Fruit fly (Drosophila melanogaster): ENCODE measurements around the gene CG16972.

The CG16972 gene

DNA sequence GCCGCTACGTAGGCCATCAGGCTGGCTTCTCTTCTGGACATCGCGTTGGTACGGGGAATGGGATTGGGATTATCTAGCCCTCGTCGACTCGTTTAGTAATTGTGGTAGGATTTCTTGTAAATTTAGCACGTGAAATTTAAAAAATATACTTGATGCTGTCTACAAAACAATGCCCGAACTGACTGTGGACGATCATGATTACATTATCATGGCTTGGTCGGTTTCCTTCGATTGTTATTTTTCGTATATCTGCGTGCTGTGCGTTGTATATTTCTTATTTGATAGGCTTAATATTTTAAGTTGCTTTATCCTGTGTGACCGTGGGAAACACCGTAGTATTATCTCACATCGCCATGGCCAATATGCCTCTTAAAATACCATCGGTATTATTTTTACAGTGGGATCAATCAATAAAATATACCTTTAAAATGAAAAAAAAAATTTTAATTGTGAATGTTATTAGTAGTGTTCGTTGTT is at the start of gene CG16972:
CG16972 (minus strand) TSS at position 336 of the 477 bp plus-strand sequence.
- TF ChIP-seq h (optimal IDR thresholded peaks at IDR 0.05), result no peak
- TF ChIP-seq ttk (optimal IDR thresholded peaks at IDR 0.05), result no peak
- no peak for TF ChIP-seq insv (optimal IDR thresholded peaks at IDR 0.05)
- no peak for TF ChIP-seq Myc (optimal IDR thresholded peaks at IDR 0.05)
- TF ChIP-seq Sin3A (optimal IDR thresholded peaks at IDR 0.05), result no peak
- TF ChIP-seq psq (optimal IDR thresholded peaks at IDR 0.05), result no peak

DNA sequence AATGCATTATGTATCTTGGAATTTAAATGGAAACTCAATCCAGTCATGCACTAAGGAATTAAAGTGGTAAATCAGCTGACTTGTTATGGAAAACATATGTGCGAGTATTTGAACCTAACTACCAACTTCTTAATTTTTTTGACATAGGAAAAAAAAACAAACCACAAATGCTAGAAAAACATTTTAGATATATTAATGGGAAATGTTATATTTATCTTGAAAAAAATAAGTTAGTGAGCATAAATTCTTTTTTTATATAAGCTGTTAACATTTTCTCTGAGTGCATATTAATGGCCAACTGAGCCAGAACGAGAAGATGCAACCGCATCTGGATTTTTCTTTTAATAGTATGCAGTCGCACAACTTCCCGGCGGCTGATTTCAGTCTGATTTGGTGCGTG is 48.1 kb upstream of the CG16972 start:
- TF ChIP-seq insv (optimal IDR thresholded peaks at IDR 0.05), result no peak
- no peak for TF ChIP-seq Sin3A (optimal IDR thresholded peaks at IDR 0.05)
- TF ChIP-seq ttk (optimal IDR thresholded peaks at IDR 0.05), result no peak
- TF ChIP-seq h (optimal IDR thresholded peaks at IDR 0.05), result no peak
- no peak for TF ChIP-seq psq (optimal IDR thresholded peaks at IDR 0.05)
- no peak for TF ChIP-seq Myc (optimal IDR thresholded peaks at IDR 0.05)

DNA sequence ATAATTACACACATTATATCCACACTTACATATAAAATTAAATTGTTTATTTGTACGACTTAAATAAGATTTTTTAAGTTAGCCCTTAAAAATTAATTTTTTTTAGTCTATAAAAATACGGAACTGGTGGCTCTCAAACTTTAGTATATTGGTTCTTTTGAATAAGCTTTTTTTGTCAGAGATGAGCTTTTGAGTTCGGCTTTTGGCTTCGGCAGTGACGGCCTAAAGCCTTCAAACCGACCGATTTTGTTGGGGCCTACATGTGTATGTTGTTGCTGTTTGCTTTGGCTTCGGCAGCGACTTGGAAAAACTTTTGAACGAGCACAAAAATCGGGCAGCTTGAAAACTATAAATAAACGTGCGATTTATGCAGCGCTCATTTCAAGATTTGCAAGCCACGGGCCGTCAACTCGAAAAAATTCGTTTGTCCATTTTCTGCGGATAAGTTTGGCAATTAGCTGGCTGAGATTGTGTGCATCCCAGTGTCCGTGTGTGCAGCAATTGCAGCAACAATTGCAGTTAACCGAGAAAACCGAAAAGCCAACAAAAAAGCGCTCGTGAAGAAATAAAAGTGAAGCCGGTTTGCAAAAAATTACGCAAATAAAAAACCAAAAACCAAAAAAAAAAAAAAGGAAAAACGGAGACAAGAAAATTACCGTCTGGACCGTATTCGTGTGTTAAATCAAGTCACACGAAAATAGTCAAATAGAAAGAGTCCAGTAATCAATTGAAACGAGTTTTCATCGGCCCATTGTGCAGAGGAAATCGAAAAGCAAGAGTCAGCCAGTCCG is 43.0 kb upstream of the CG16972 start, which contains the start of gene CG16820:
CG16820 (plus strand) TSS at position 378 of the 791 bp plus-strand sequence.
- TF ChIP-seq h (optimal IDR thresholded peaks at IDR 0.05), result no peak
- TF ChIP-seq psq (optimal IDR thresholded peaks at IDR 0.05), result no peak
- TF ChIP-seq Sin3A (optimal IDR thresholded peaks at IDR 0.05), result no peak
- TF ChIP-seq Myc (optimal IDR thresholded peaks at IDR 0.05), result no peak
- TF ChIP-seq insv (optimal IDR thresholded peaks at IDR 0.05), result no peak
- TF ChIP-seq ttk (optimal IDR thresholded peaks at IDR 0.05), result no peak

DNA sequence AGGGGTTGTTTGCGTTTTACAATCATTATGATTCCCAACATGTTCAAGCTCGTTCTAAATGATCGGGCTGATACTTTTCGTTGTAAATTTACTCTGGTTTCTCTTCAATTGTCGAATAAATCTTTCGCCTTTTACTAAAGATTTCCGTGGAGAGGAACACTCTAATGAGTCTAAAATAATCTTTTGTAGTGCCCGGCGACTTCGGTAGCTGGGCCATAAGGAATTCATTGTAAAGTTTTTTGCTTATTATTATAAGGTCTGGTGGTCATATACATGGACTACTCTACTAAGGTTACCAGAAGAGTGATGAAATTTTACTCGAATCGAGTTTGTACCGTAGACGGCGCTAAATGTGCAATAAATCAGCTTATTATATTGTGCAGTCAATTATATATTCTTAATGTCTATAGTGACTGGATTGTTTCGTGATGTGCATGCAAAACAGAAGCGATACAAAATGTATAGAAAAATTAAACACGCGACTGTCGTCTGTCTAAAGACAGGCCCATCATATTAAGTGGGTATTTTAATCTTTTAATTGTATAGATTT is 41.7 kb upstream of the CG16972 start:
- TF ChIP-seq ttk (optimal IDR thresholded peaks at IDR 0.05) (no peak), psq (optimal IDR thresholded peaks at IDR 0.05) (no peak), insv (optimal IDR thresholded peaks at IDR 0.05) (no peak), Myc (optimal IDR thresholded peaks at IDR 0.05) (no peak), Sin3A (optimal IDR thresholded peaks at IDR 0.05) (no peak), h (optimal IDR thresholded peaks at IDR 0.05) (no peak)

DNA sequence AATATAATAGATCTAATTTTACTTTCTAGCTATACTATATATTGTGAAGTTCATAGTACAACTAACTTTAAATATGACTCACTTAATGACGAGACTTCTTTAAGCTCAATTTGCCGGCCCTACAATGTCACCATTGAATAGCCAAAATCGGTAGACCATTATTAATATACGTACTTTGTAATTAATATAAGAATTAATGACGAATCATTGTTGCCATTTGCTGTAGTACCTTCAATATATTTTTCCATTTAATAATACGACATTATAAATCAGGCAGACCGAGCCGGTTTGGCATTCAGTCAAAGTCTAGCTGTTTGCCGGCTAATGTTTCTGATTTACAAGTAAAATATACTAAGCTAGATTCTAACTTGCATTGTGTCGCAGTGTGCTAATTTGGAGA is 36.6 kb upstream of the CG16972 start, which contains the start of gene Jhbp13:
Jhbp13 (plus strand) TSS at position 301 of the 400 bp plus-strand sequence.
- TF ChIP-seq h (optimal IDR thresholded peaks at IDR 0.05) (no peak), ttk (optimal IDR thresholded peaks at IDR 0.05) (no peak), insv (optimal IDR thresholded peaks at IDR 0.05) (no peak), psq (optimal IDR thresholded peaks at IDR 0.05) (no peak), Myc (optimal IDR thresholded peaks at IDR 0.05) (no peak)

DNA sequence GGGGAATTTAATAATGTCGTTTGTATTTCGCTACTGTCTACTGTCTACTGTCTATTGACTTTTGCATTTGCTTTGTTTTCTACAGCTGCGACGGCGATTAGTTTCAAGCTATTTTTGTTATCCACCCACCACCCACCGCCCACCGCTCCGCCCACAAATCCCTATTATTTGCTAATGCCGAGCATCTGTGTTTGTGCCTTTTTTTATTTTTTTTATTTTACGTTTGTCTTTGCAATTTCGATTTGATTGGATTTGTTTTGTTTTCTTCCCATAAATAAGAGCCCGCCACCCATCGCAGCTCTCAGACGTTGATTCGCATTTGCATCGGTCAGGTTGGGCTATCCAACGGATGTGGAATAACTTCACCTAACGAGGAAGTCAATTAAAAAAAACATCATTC is 33.1 kb upstream of the CG16972 start, which contains the start of gene Jhbp14:
Jhbp14 (plus strand) TSS at position 301 of the 400 bp plus-strand sequence.
- no peak for TF ChIP-seq psq (optimal IDR thresholded peaks at IDR 0.05)

DNA sequence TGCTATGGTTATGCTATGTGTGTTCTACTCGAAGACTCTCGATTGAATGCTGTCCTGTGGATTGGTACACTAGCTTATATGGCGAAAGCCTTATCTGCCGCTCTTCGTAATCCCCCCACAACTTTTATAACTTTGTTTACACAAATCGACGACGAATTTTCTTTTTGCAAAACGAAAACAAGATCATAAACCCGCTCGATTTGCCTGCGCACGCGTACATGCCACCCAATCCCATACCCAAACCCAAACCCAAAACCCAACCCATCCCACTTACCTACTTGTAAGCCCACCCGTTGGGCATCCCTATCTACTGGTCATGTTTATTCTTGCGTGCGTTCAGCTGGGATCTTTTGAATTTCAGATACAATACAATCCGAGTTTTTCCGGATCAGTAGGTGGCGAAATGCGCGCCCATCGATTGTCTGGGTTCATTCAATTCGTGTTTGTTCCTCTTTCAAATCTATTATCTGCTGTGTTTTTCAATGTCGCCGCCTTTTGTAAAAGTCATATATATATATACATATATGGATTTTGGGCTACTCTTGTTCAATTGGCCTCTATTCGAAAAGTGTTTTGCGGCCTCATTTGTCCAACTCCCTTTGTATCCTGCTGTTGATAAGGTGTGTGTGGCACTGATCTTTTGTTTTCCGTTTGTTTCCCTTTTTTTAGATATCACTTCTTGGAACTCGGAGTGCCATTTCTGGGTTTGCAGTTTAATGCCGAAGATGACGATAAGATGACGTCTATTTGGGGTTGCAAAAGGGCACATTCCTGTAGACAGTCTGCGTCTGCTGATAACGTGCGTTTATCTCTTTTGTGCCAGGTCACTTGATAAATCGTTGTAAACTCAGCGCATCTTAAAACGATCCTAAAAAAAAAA is 31.8 kb upstream of the CG16972 start, which contains the start of gene Mabi:
Mabi (minus strand) TSS at position 51 of the 880 bp plus-strand sequence.
- TF ChIP-seq Sin3A (optimal IDR thresholded peaks at IDR 0.05) (no peak), insv (optimal IDR thresholded peaks at IDR 0.05) (no peak), h (optimal IDR thresholded peaks at IDR 0.05) (no peak), Myc (optimal IDR thresholded peaks at IDR 0.05) (no peak), ttk (optimal IDR thresholded peaks at IDR 0.05) (no peak), psq (optimal IDR thresholded peaks at IDR 0.05) (no peak)

DNA sequence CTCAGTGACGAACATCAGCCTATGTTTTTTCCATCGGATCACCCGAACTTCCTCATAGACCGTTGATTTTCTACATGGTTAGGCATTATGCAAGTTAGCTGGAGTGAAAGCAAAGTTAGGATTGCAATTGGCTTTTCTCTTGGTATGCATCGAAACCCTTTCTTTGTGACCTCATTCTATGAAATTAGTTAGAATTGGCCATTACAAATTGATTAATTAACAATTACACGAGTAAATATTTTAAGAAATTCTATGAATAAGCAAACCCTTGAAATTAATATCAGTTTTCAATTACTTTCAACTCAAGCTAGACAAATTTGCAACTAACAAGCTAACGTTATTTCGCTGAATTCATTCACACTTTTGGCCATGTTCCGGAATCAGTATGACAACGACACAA is 28.6 kb upstream of the CG16972 start, which contains the start of gene Prosalpha6T:
Prosalpha6T (plus strand) TSS at position 301 of the 400 bp plus-strand sequence.
- no peak for TF ChIP-seq ttk (optimal IDR thresholded peaks at IDR 0.05)
- no peak for TF ChIP-seq insv (optimal IDR thresholded peaks at IDR 0.05)
- TF ChIP-seq psq (optimal IDR thresholded peaks at IDR 0.05), result no peak
- no peak for TF ChIP-seq Sin3A (optimal IDR thresholded peaks at IDR 0.05)
- TF ChIP-seq h (optimal IDR thresholded peaks at IDR 0.05), result no peak
- no peak for TF ChIP-seq Myc (optimal IDR thresholded peaks at IDR 0.05)

DNA sequence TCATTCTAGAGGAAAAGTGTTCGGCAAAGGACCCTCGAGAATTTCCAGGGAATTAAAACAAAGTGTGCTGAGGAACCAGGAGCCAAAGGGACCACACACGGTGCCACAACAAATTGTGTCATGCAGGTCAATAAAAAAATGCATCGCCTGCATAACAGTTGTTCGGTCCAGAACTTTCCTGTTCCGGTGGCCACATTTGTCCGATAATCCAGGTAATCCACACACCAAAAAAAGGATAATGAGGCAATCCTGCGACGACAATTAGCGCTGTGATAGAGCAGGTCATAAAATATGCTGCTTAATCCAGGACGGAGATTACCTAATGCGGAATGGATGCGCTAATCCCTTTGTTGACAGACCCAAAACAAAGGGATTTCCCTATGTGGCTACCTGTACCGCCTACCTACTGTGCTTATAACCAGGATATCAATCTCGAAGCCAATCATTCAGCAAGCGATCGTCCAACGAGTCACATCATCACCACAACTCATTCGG is 26.3 kb upstream of the CG16972 start, which contains the start of gene CG16815:
CG16815 (plus strand) TSS at position 445 of the 495 bp plus-strand sequence.
- TF ChIP-seq insv (optimal IDR thresholded peaks at IDR 0.05), result no peak
- no peak for TF ChIP-seq h (optimal IDR thresholded peaks at IDR 0.05)
- TF ChIP-seq Sin3A (optimal IDR thresholded peaks at IDR 0.05), result no peak
- no peak for TF ChIP-seq Myc (optimal IDR thresholded peaks at IDR 0.05)
- TF ChIP-seq psq (optimal IDR thresholded peaks at IDR 0.05), result no peak

DNA sequence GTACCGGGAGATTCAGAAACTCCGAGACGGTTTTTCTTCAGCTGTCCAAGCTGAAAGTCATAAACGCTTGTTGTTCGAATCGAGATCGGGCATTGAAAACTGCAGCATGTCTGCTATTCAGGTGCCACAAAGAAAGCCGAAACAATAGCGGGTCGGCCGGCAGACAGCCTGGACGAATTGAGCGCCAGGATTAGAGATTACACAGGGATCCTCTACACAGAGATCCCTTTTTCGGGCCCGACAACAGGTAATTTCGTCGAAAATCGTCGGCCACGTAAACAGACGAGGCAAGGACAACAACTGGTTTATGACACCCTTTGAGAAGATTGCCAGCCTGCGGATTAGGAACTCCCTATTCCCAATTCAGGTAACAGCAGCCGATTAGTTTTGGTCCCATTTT is 24.1 kb upstream of the CG16972 start, which contains the start of gene CG16813:
CG16813 (plus strand) TSS at position 288 of the 400 bp plus-strand sequence.
- TF ChIP-seq psq (optimal IDR thresholded peaks at IDR 0.05), result no peak
- no peak for TF ChIP-seq ttk (optimal IDR thresholded peaks at IDR 0.05)
- TF ChIP-seq h (optimal IDR thresholded peaks at IDR 0.05), result no peak
- no peak for TF ChIP-seq Myc (optimal IDR thresholded peaks at IDR 0.05)
- no peak for TF ChIP-seq insv (optimal IDR thresholded peaks at IDR 0.05)
- TF ChIP-seq Sin3A (optimal IDR thresholded peaks at IDR 0.05), result no peak

DNA sequence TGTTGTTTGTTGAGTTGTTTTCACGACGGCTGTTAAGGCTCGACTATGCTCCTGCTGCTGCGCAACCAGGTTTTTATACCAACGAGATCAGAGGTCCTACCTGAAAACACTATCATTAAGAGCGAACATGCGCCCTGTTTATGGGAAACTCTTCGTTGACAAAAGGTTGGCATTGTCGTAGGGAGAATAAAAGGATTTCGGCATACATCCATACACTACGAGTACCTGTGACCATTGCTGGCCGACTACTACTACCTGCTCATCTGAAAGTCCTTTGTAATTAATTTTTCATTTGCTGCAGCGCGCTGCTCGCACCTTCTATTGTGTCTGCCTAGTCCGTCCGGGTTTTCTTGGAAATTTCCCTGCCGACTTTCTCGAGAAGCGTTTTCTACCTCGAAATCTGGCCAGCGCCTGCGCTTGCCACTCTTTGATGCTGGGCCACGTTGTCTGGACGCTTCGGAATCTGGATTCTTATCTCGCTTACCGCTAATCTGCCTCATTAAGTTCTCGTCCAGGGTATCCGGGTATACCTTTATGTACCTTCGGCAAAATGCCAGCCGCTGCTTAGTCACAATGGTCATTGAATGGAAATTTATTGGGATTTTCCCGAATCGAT is 22.2 kb upstream of the CG16972 start, which contains the start of gene CG15480:
CG15480 (minus strand) TSS at position 51 of the 616 bp plus-strand sequence.
- no peak for TF ChIP-seq Myc (optimal IDR thresholded peaks at IDR 0.05)
- no peak for TF ChIP-seq ttk (optimal IDR thresholded peaks at IDR 0.05)
- no peak for TF ChIP-seq insv (optimal IDR thresholded peaks at IDR 0.05)
- TF ChIP-seq h (optimal IDR thresholded peaks at IDR 0.05), result no peak
- TF ChIP-seq psq (optimal IDR thresholded peaks at IDR 0.05), result no peak
- TF ChIP-seq Sin3A (optimal IDR thresholded peaks at IDR 0.05), result no peak
